Fruit fly (Drosophila melanogaster) whole organism, adult: ENCODE data around the gene Fatp1.

Source experiments
- CG11617 ChIP-seq: fragments of 200-800 bp; sonication (Bioruptor generic); optimal IDR thresholded peaks from 2 replicates; lab custom pipeline; 2017; ENCODE audit warnings: mild to moderate bottlenecking, missing biosample characterization, missing genetic modification reagents, missing genetic modification characterization
- CG12768 ChIP-seq: fragments of 200-800 bp; sonication (Bioruptor generic); optimal IDR thresholded peaks from 2 replicates; lab custom pipeline; 2017; ENCODE audit warnings: missing biosample characterization, missing genetic modification characterization, mild to moderate bottlenecking, moderate library complexity, missing genetic modification reagents
- CG14711 ChIP-seq: fragments of 200-800 bp; sonication (Bioruptor generic); optimal IDR thresholded peaks from 2 replicates; lab custom pipeline; 2018; ENCODE audit warnings: missing biosample characterization, mild to moderate bottlenecking, missing genetic modification characterization, moderate library complexity
- CG1620 ChIP-seq: fragments of 200-800 bp; sonication (Bioruptor generic); optimal IDR thresholded peaks from 2 replicates; lab custom pipeline; 2016; ENCODE audit warnings: missing biosample characterization, missing genetic modification characterization
- CG33017 ChIP-seq: fragments of 200-800 bp; sonication (Bioruptor generic); optimal IDR thresholded peaks from 2 replicates; lab custom pipeline; 2018; ENCODE audit warnings: missing biosample characterization, mild to moderate bottlenecking, missing genetic modification characterization, moderate library complexity
- CG5204 ChIP-seq: fragments of 200-800 bp; sonication (Bioruptor generic); optimal IDR thresholded peaks from 2 replicates; lab custom pipeline; 2016; ENCODE audit warnings: missing biosample characterization, missing genetic modification characterization
- CG7045 ChIP-seq: fragments of 200-800 bp; sonication (Bioruptor generic); optimal IDR thresholded peaks from 2 replicates; lab custom pipeline; 2017; ENCODE audit warnings: missing biosample characterization, mild to moderate bottlenecking, missing genetic modification characterization
- CG7101 ChIP-seq: fragments of 200-800 bp; sonication (Bioruptor generic); optimal IDR thresholded peaks from 2 replicates; lab custom pipeline; 2018; ENCODE audit warnings: missing biosample characterization, mild to moderate bottlenecking, missing genetic modification characterization, moderate library complexity
- Clk ChIP-seq: fragments of 200-800 bp; sonication (Bioruptor generic); optimal IDR thresholded peaks from 2 replicates; lab custom pipeline; 2017; ENCODE audit warnings: missing biosample characterization, missing genetic modification characterization
- Crg-1 ChIP-seq: fragments of 200-800 bp; sonication (Bioruptor generic); optimal IDR thresholded peaks from 2 replicates; lab custom pipeline; 2016; ENCODE audit warnings: missing biosample characterization, missing genetic modification characterization
- Mnt ChIP-seq: fragments of 200-800 bp; sonication (Bioruptor generic); optimal IDR thresholded peaks from 2 replicates; lab custom pipeline; 2016; ENCODE audit warnings: missing biosample characterization, mild to moderate bottlenecking, missing genetic modification characterization
- bab1 ChIP-seq: fragments of 200-800 bp; sonication (Bioruptor generic); optimal IDR thresholded peaks from 3 replicates; lab custom pipeline; 2019; ENCODE audit warnings: missing biosample characterization, mild to moderate bottlenecking, missing genetic modification characterization, moderate library complexity
- cic ChIP-seq: fragments of 200-800 bp; sonication (Bioruptor generic); optimal IDR thresholded peaks from 2 replicates; lab custom pipeline; 2017; ENCODE audit warnings: missing biosample characterization, mild to moderate bottlenecking, missing genetic modification characterization, moderate library complexity
- cnc ChIP-seq, 2 experiments: fragments of >200 bp; optimal IDR thresholded peaks; 2 replicates each; lab custom pipeline; 2017
- kay ChIP-seq: fragments of 200-800 bp; sonication (Bioruptor generic); peaks from one replicate; lab custom pipeline; 2016; ENCODE audit warnings: missing biosample characterization, missing genetic modification characterization, borderline replicate concordance
- ovo ChIP-seq: fragments of 200-800 bp; sonication (Bioruptor generic); optimal IDR thresholded peaks from 2 replicates; lab custom pipeline; 2016; ENCODE audit warnings: missing biosample characterization, missing genetic modification characterization
- pad ChIP-seq: fragments of 200-800 bp; sonication (Bioruptor generic); optimal IDR thresholded peaks from 3 replicates; lab custom pipeline; 2017; ENCODE audit warnings: missing biosample characterization, missing genetic modification characterization, mild to moderate bottlenecking, moderate library complexity, missing genetic modification reagents
- tj ChIP-seq: fragments of 200-800 bp; sonication (Bioruptor generic); optimal IDR thresholded peaks from 3 replicates; lab custom pipeline; 2017; ENCODE audit warnings: missing biosample characterization, mild to moderate bottlenecking, missing genetic modification characterization, moderate library complexity
- toe ChIP-seq: fragments of 200-800 bp; sonication (Bioruptor generic); optimal IDR thresholded peaks from 2 replicates; lab custom pipeline; 2016; ENCODE audit warnings: missing biosample characterization, missing genetic modification characterization

The Fatp1 gene

dm6 chr2L:10502862-10503261 is 14.2 kb downstream of the Fatp1 start:
- TF ChIP-seq Clk (no peak), CG7101 (no peak), ovo (GFP tag; lab: Kevin White, UChicago) (no peak), cic (no peak)

- TF ChIP-seq ovo (GFP tag; lab: Kevin White, UChicago) (no peak), Mnt (GFP tag; lab: Kevin White, UChicago) (peak; percentile 11), CG11617 (GFP tag; lab: Kevin White, UChicago) (no peak), CG7101 (no peak), CG14711 (tag; lab: Kevin White, UChicago) (no peak), CG1620 (GFP tag; lab: Kevin White, UChicago) (no peak), cic (peak; percentile 26), CG33017 (tag; lab: Kevin White, UChicago) (no peak), kay (GFP tag; lab: Kevin White, UChicago) (peak; percentile 75), bab1 (GFP tag; lab: Kevin White, UChicago) (no peak)
Measured at dm6 chr2L:10502244-10502643, 14.8 kb downstream of the Fatp1 start.

dm6 chr2L:10500309-10500974 is 16.6 kb downstream of the Fatp1 start:
- no peak for TF ChIP-seq CG5204
- TF ChIP-seq tj (GFP tag; lab: Kevin White, UChicago) = peak; percentile 67
- TF ChIP-seq Mnt (GFP tag; lab: Kevin White, UChicago) = peak; percentile 21
- peak; percentile 95 for TF ChIP-seq kay (GFP tag; lab: Kevin White, UChicago)

DNA sequence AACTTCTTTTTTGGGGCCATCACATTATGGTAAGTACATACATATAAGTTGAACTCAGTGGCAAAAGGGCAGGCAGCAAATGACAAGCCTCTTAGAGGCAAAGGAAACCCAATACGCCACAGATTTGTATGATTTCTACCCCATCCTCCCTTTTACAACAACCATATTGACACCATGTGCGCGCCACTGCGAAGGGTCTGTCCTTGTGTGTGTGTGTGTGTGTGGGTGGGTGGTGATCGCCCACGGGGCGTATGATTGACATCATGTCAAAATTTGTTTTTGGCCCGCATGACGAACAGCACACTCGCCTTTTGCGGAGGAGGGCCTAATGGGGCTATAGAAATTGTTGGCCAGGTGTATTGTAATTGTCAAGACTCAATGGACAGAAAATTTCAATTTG is 17.4 kb downstream of the Fatp1 start:
- no peak for TF ChIP-seq CG1620 (GFP tag; lab: Kevin White, UChicago)
- TF ChIP-seq CG14711 (tag; lab: Kevin White, UChicago) = no peak
- TF ChIP-seq CG12768 (GFP tag; lab: Kevin White, UChicago) = no peak
- no peak for TF ChIP-seq Crg-1 (GFP tag; lab: Kevin White, UChicago)
- no peak for TF ChIP-seq CG7045 (GFP tag; lab: Kevin White, UChicago)
- no peak for TF ChIP-seq tj (GFP tag; lab: Kevin White, UChicago)
- no peak for TF ChIP-seq Mnt (GFP tag; lab: Kevin White, UChicago)
- no peak for TF ChIP-seq kay (GFP tag; lab: Kevin White, UChicago)
- no peak for TF ChIP-seq toe (GFP tag; lab: Kevin White, UChicago)

- TF ChIP-seq CG7101 (no peak), CG11617 (GFP tag; lab: Kevin White, UChicago) (no peak), cnc (optimal IDR thresholded peaks at IDR 0.05; lab: Kevin White, UChicago) (no peak), tj (GFP tag; lab: Kevin White, UChicago) (no peak), kay (GFP tag; lab: Kevin White, UChicago) (no peak), cic (no peak), CG5204 (no peak), Clk (no peak), pad (GFP tag; lab: Kevin White, UChicago) (no peak), CG14711 (tag; lab: Kevin White, UChicago) (no peak)
Measured at dm6 chr2L:10497106-10497800, 19.8 kb downstream of the Fatp1 start.

DNA sequence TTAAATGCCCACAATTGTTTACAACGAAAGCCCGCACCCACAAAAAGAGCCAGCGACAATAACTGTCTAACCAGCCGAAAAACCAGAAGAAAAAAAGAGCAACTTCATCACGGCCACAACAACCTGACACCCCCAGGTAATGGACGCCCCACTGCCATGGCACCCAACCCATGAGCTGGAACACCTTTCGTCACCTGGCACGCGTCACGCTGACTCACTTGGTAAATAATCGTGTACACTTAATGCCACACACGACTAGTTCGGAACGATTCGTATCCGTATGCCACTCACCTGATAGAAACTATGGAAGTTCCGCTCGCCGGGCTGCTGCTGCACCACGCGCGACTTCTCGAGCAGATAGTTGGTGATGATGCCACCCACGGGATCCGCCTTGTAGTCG is 20.7 kb downstream of the Fatp1 start:
- TF ChIP-seq CG12768 (GFP tag; lab: Kevin White, UChicago) = no peak
- no peak for TF ChIP-seq bab1 (GFP tag; lab: Kevin White, UChicago)
- no peak for TF ChIP-seq CG33017 (tag; lab: Kevin White, UChicago)
- TF ChIP-seq CG14711 (tag; lab: Kevin White, UChicago) = no peak
- no peak for TF ChIP-seq CG11617 (GFP tag; lab: Kevin White, UChicago)
- TF ChIP-seq pad (GFP tag; lab: Kevin White, UChicago) = no peak
- no peak for TF ChIP-seq CG5204
- no peak for TF ChIP-seq Clk
- no peak for TF ChIP-seq cnc (optimal IDR thresholded peaks at IDR 0.05; lab: Kevin White, UChicago)
- TF ChIP-seq CG7101 = no peak
- TF ChIP-seq tj (GFP tag; lab: Kevin White, UChicago) = no peak

DNA sequence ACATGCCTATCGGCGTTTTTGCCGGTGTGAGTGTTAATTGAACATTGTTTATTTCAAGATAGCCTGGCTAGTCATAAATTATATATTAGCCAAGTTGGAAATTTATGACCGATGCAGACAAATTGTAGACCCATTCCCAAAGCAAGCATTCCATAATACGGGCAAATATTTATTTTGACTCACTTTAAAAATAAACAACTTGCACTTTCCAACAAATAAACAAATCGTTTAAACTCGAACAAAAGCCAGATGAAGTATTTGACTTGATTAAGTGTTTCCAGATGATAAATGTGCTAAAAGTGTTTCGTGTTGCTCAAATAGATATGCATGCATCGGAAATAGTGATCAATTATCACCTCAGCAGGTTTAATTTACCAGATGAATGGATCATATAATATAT is 21.5 kb downstream of the Fatp1 start:
- no peak for TF ChIP-seq bab1 (GFP tag; lab: Kevin White, UChicago)
- TF ChIP-seq pad (GFP tag; lab: Kevin White, UChicago) = no peak
- TF ChIP-seq cic = no peak

- TF ChIP-seq pad (GFP tag; lab: Kevin White, UChicago) (no peak), CG33017 (tag; lab: Kevin White, UChicago) (no peak), bab1 (GFP tag; lab: Kevin White, UChicago) (no peak), ovo (GFP tag; lab: Kevin White, UChicago) (no peak), CG5204 (no peak), CG12768 (GFP tag; lab: Kevin White, UChicago) (no peak), CG14711 (tag; lab: Kevin White, UChicago) (no peak), toe (GFP tag; lab: Kevin White, UChicago) (no peak), cic (no peak), Clk (no peak), CG7045 (GFP tag; lab: Kevin White, UChicago) (no peak)
Measured at dm6 chr2L:10491354-10491753, 25.7 kb downstream of the Fatp1 start, which contains the start of gene CG13144. CG13144 (minus strand) TSS chr2L:10491454.
